Fruit fly (Drosophila melanogaster): ENCODE data around the gene CG17294.

DNA sequence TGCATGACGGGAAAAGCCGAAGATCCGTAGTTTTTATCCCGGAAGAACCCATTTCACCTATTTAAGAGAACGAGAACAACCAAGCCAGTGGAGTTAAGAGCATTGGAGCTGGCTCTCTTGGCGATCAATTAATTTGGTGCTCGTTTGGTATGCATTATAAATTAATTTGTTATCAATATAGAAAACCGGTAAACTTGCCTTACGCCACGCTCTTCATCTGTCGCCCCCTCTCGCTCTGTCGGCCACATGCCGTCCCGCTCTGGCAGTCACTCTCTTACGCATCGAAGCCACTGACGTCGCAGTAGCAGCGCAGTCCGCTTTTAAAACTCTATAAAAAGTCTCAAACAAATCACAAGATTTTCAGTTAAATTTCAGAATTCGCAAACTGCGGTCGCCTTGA is 30.6 kb upstream of the CG17294 start, which contains the start of gene CG7778:
- TF ChIP-seq hth (optimal IDR thresholded peaks at IDR 0.05) (no peak), NK7.1 (GFP tag; optimal IDR thresholded peaks at IDR 0.05) (no peak), Ets97D (GFP tag; optimal IDR thresholded peaks at IDR 0.05) (no peak), gt (GFP tag; IDR thresholded peaks at IDR 0.05) (no peak), Ada2b (GFP tag; IDR thresholded peaks at IDR 0.05) (no peak), CG2120 (GFP tag; optimal IDR thresholded peaks at IDR 0.05) (no peak), CG9932 (GFP tag; IDR thresholded peaks at IDR 0.05) (no peak), Ptx1 (GFP tag; IDR thresholded peaks at IDR 0.05) (no peak), Sox102F (GFP tag; optimal IDR thresholded peaks at IDR 0.05) (no peak), insv (GFP tag; optimal IDR thresholded peaks at IDR 0.05) (no peak)
